Fruit fly (Drosophila melanogaster) whole organism, prepupa: ENCODE measurements around the gene PIG-H.

Experiments used
- Blimp-1 ChIP-seq: fragments of 200-800 bp; sonication (Bioruptor generic); optimal IDR thresholded peaks from 3 replicates; lab custom pipeline; 2017; ENCODE audit warnings: missing biosample characterization, missing genetic modification characterization, mild to moderate bottlenecking, moderate library complexity, missing genetic modification reagents
- CG10669 ChIP-seq: fragments of 200-800 bp; sonication (Bioruptor generic); optimal IDR thresholded peaks from 3 replicates; lab custom pipeline; 2018; ENCODE audit warnings: missing biosample characterization, mild to moderate bottlenecking, missing genetic modification characterization, moderate library complexity
- CG11762 ChIP-seq: fragments of 200-800 bp; sonication (Bioruptor generic); optimal IDR thresholded peaks from 3 replicates; lab custom pipeline; 2016; ENCODE audit warnings: missing biosample characterization, missing genetic modification characterization; ENCODE audit not compliant: insufficient read depth
- CG11902 ChIP-seq: fragments of 200-800 bp; sonication (Bioruptor generic); optimal IDR thresholded peaks from 3 replicates; lab custom pipeline; 2016; ENCODE audit warnings: missing biosample characterization, missing genetic modification characterization
- CG15336 ChIP-seq: fragments of 200-800 bp; sonication (Bioruptor generic); IDR thresholded peaks from 2 replicates; pipeline ENCODE4 v1.3.6; 2022; ENCODE audit warnings: missing biosample characterization, missing genetic modification characterization
- CG1621 ChIP-seq: fragments of 200-800 bp; sonication (Bioruptor generic); optimal IDR thresholded peaks from 3 replicates; lab custom pipeline; 2018; ENCODE audit warnings: missing biosample characterization, mild to moderate bottlenecking, missing genetic modification characterization
- CG3032 ChIP-seq: fragments of 200-800 bp; optimal IDR thresholded peaks from 2 replicates; lab custom pipeline; 2019; ENCODE audit warnings: missing biosample characterization, mild to moderate bottlenecking, missing genetic modification characterization, moderate library complexity
- CG31627 ChIP-seq: fragments of 200-800 bp; sonication (Bioruptor generic); optimal IDR thresholded peaks from 3 replicates; lab custom pipeline; 2016; ENCODE audit warnings: missing biosample characterization, missing genetic modification characterization
- CG32006 ChIP-seq: fragments of 200-800 bp; sonication (Bioruptor generic); optimal IDR thresholded peaks from 3 replicates; lab custom pipeline; 2017; ENCODE audit warnings: missing biosample characterization, mild to moderate bottlenecking, missing genetic modification characterization
- CG34406 ChIP-seq: fragments of 200-800 bp; sonication (Bioruptor generic); optimal IDR thresholded peaks from 3 replicates; lab custom pipeline; 2016; ENCODE audit warnings: missing biosample characterization, missing genetic modification characterization
- CG3919 ChIP-seq: fragments of 200-800 bp; sonication (Bioruptor generic); optimal IDR thresholded peaks from 3 replicates; lab custom pipeline; 2016; ENCODE audit warnings: missing biosample characterization, missing genetic modification characterization
- CG6163 ChIP-seq: fragments of 200-800 bp; sonication (Bioruptor generic); IDR thresholded peaks from 3 replicates; pipeline ENCODE4 v1.3.6; 2022; ENCODE audit warnings: missing biosample characterization, missing genetic modification characterization
- CG6276 ChIP-seq: fragments of 200-800 bp; sonication (Bioruptor generic); optimal IDR thresholded peaks from 2 replicates; lab custom pipeline; 2017; ENCODE audit warnings: missing biosample characterization, mild to moderate bottlenecking, missing genetic modification characterization
- CG6792 ChIP-seq: fragments of 200-800 bp; sonication (Bioruptor generic); optimal IDR thresholded peaks from 3 replicates; lab custom pipeline; 2016; ENCODE audit warnings: missing biosample characterization, missing genetic modification characterization
- CG6854 ChIP-seq: fragments of 200-800 bp; sonication (Bioruptor generic); optimal IDR thresholded peaks from 2 replicates; lab custom pipeline; 2017; ENCODE audit warnings: missing biosample characterization, mild to moderate bottlenecking, missing genetic modification characterization
- CG7368 ChIP-seq: fragments of 200-800 bp; sonication (Bioruptor generic); optimal IDR thresholded peaks from 3 replicates; lab custom pipeline; 2016; ENCODE audit warnings: missing biosample characterization, missing genetic modification characterization
- CG8119 ChIP-seq: fragments of 200-800 bp; sonication (Bioruptor generic); IDR thresholded peaks from 3 replicates; pipeline ENCODE4 v1.3.6; 2022; ENCODE audit warnings: missing biosample characterization, missing genetic modification characterization
- CG8319 ChIP-seq: fragments of 200-800 bp; sonication (Bioruptor generic); optimal IDR thresholded peaks from 3 replicates; lab custom pipeline; 2016; ENCODE audit warnings: missing biosample characterization, missing genetic modification characterization
- CG8632 ChIP-seq: fragments of 200-800 bp; sonication (Bioruptor generic); optimal IDR thresholded peaks from 3 replicates; lab custom pipeline; 2016; ENCODE audit warnings: missing biosample characterization, missing genetic modification characterization
- CG9139 ChIP-seq: fragments of 200-800 bp; sonication (Bioruptor generic); optimal IDR thresholded peaks from 3 replicates; lab custom pipeline; 2017; ENCODE audit warnings: missing biosample characterization, mild to moderate bottlenecking, missing genetic modification characterization
- Eip75B ChIP-seq: fragments of 200-800 bp; sonication (Bioruptor generic); optimal IDR thresholded peaks from 3 replicates; lab custom pipeline; 2016; ENCODE audit warnings: missing biosample characterization, missing genetic modification characterization
- Eip93F ChIP-seq: fragments of 200-800 bp; sonication (Bioruptor generic); optimal IDR thresholded peaks from 2 replicates; lab custom pipeline; 2016; ENCODE audit warnings: missing biosample characterization, mild to moderate bottlenecking, missing genetic modification characterization
- Ets21C ChIP-seq: fragments of 200-800 bp; sonication (Bioruptor generic); optimal IDR thresholded peaks from 3 replicates; lab custom pipeline; 2016; ENCODE audit warnings: missing biosample characterization, missing genetic modification characterization
- Ets96B ChIP-seq: fragments of 200-800 bp; optimal IDR thresholded peaks from 2 replicates; lab custom pipeline; 2019; ENCODE audit warnings: missing biosample characterization, mild to moderate bottlenecking, missing genetic modification characterization, moderate library complexity
- Gug ChIP-seq: fragments of 200-800 bp; sonication (Bioruptor generic); IDR thresholded peaks from 2 replicates; pipeline ENCODE4 v1.3.6; 2022; ENCODE audit warnings: missing biosample characterization, missing genetic modification characterization
- Hr39 ChIP-seq: fragments of 200-800 bp; sonication (Bioruptor generic); optimal IDR thresholded peaks from 2 replicates; lab custom pipeline; 2016; ENCODE audit warnings: missing biosample characterization, missing genetic modification characterization
- Hr4 ChIP-seq: fragments of 200-800 bp; sonication (Bioruptor generic); optimal IDR thresholded peaks from 3 replicates; lab custom pipeline; 2016; ENCODE audit warnings: missing biosample characterization, missing genetic modification characterization
- Lpt ChIP-seq: fragments of 200-800 bp; sonication (Bioruptor generic); optimal IDR thresholded peaks from 3 replicates; lab custom pipeline; 2016; ENCODE audit warnings: missing biosample characterization, missing genetic modification characterization
- Met ChIP-seq: fragments of 200-800 bp; sonication (Bioruptor generic); optimal IDR thresholded peaks from 3 replicates; lab custom pipeline; 2016; ENCODE audit warnings: missing biosample characterization, missing genetic modification characterization
- OdsH ChIP-seq: fragments of 200-800 bp; sonication (Bioruptor generic); optimal IDR thresholded peaks from 3 replicates; lab custom pipeline; 2016; ENCODE audit warnings: missing biosample characterization, missing genetic modification characterization
- Smox ChIP-seq: fragments of 200-800 bp; sonication (Bioruptor generic); optimal IDR thresholded peaks from 3 replicates; lab custom pipeline; 2016; ENCODE audit warnings: missing biosample characterization, missing genetic modification characterization
- Sox102F ChIP-seq: fragments of 200-800 bp; sonication (Bioruptor generic); optimal IDR thresholded peaks from 2 replicates; lab custom pipeline; 2016; ENCODE audit warnings: missing biosample characterization, mild to moderate bottlenecking, missing genetic modification characterization
- Sox14 ChIP-seq: fragments of 200-800 bp; sonication (Bioruptor generic); optimal IDR thresholded peaks from 3 replicates; lab custom pipeline; 2016; ENCODE audit warnings: missing biosample characterization, missing genetic modification characterization
- Sox15 ChIP-seq: fragments of 200-800 bp; sonication (Bioruptor generic); optimal IDR thresholded peaks from 3 replicates; lab custom pipeline; 2016; ENCODE audit warnings: missing biosample characterization, missing genetic modification characterization
- acj6 ChIP-seq: fragments of 200-800 bp; sonication (Bioruptor generic); optimal IDR thresholded peaks from 3 replicates; lab custom pipeline; 2016; ENCODE audit warnings: missing biosample characterization, missing genetic modification characterization
- dac ChIP-seq: fragments of 200-800 bp; sonication (Bioruptor generic); optimal IDR thresholded peaks from 2 replicates; lab custom pipeline; 2017; ENCODE audit warnings: missing biosample characterization, mild to moderate bottlenecking, missing genetic modification characterization
- dsx ChIP-seq: fragments of 200-800 bp; optimal IDR thresholded peaks from 3 replicates; lab custom pipeline; 2019; ENCODE audit warnings: missing biosample characterization, mild to moderate bottlenecking, missing genetic modification characterization, moderate library complexity; ENCODE audit not compliant: poor library complexity, severe bottlenecking
- eg ChIP-seq: fragments of 200-800 bp; sonication (Bioruptor generic); IDR thresholded peaks from 3 replicates; pipeline ENCODE4 v1.3.6; 2022; ENCODE audit warnings: missing biosample characterization, missing genetic modification characterization
- esn ChIP-seq: fragments of 200-800 bp; sonication (Bioruptor generic); optimal IDR thresholded peaks from 2 replicates; lab custom pipeline; 2016; ENCODE audit warnings: missing biosample characterization, mild to moderate bottlenecking, missing genetic modification characterization, moderate library complexity
- fd85E ChIP-seq: fragments of 200-800 bp; sonication (Bioruptor generic); optimal IDR thresholded peaks from 3 replicates; lab custom pipeline; 2016; ENCODE audit warnings: missing biosample characterization, missing genetic modification characterization
- lz ChIP-seq: fragments of 200-800 bp; sonication (Bioruptor generic); optimal IDR thresholded peaks from 3 replicates; lab custom pipeline; 2016; ENCODE audit warnings: missing biosample characterization, missing genetic modification characterization
- net ChIP-seq: fragments of 200-800 bp; sonication (Bioruptor generic); optimal IDR thresholded peaks from 3 replicates; lab custom pipeline; 2016; ENCODE audit warnings: missing biosample characterization, missing genetic modification characterization
- pdm3 ChIP-seq: fragments of 200-800 bp; sonication (Bioruptor generic); optimal IDR thresholded peaks from 3 replicates; lab custom pipeline; 2016; ENCODE audit warnings: missing biosample characterization, missing genetic modification characterization
- salr ChIP-seq, 2 experiments: fragments of 200-800 bp; sonication (Bioruptor generic); optimal IDR thresholded peaks; 3 replicates each; lab custom pipeline; 2016 to 2018; ENCODE audit warnings: missing biosample characterization in 2 of 2, missing genetic modification characterization in 2 of 2, mild to moderate bottlenecking in 1 of 2
- ss ChIP-seq, 2 experiments: fragments of 200-800 bp; sonication (Bioruptor generic); optimal IDR thresholded peaks; 2 replicates in 1 of 2; 3 replicates in 1 of 2; lab custom pipeline; 2017 to 2018; ENCODE audit warnings: mild to moderate bottlenecking in 2 of 2, missing biosample characterization in 2 of 2, missing genetic modification characterization in 2 of 2, moderate library complexity in 1 of 2
- svp ChIP-seq: fragments of 200-800 bp; sonication (Bioruptor generic); peaks from one replicate; lab custom pipeline; 2016; ENCODE audit warnings: missing biosample characterization, missing genetic modification characterization
- topi ChIP-seq: fragments of 200-800 bp; sonication (Bioruptor generic); optimal IDR thresholded peaks from 3 replicates; lab custom pipeline; 2016; ENCODE audit warnings: missing biosample characterization, missing genetic modification characterization
- vri ChIP-seq: fragments of 200-800 bp; sonication (Bioruptor generic); optimal IDR thresholded peaks from 3 replicates; lab custom pipeline; 2016; ENCODE audit warnings: missing biosample characterization, mild to moderate bottlenecking, missing genetic modification characterization

Gene PIG-H

dm6 chr3R:7961348-7961747 is 38.3 kb upstream of the PIG-H start:
- TF ChIP-seq dsx (GFP tag; lab: Kevin White, UChicago) (peak; percentile 84), CG9139 (GFP tag; lab: Kevin White, UChicago) (no peak)

- peak; percentile 72 for TF ChIP-seq net
- TF ChIP-seq Sox15, result peak; percentile 67
- peak; percentile 44; the same call in 1 of the 2 replicates for TF ChIP-seq CG15336 (GFP tag; lab: Robert Waterston, UW)
- TF ChIP-seq esn (GFP tag; lab: Kevin White, UChicago), result peak; percentile 77
- TF ChIP-seq OdsH (GFP tag; lab: Kevin White, UChicago), result peak; percentile 81
- TF ChIP-seq CG6854 (GFP tag; lab: Kevin White, UChicago), result no peak
- TF ChIP-seq Blimp-1, result peak; percentile 54
- peak; percentile 28 for TF ChIP-seq Sox102F (GFP tag; lab: Kevin White, UChicago)
- peak; percentile 54 for TF ChIP-seq lz (GFP tag; lab: Kevin White, UChicago)
- peak; percentile 70 for TF ChIP-seq acj6
- TF ChIP-seq Hr39 (GFP tag; lab: Kevin White, UChicago), result peak; percentile 51
- peak; percentile 53 for TF ChIP-seq CG6792
- TF ChIP-seq CG34406, result peak; percentile 66
- TF ChIP-seq svp (GFP tag; lab: Kevin White, UChicago), result peak; percentile 79
- TF ChIP-seq CG7368 (GFP tag; lab: Kevin White, UChicago), result peak; percentile 30
- TF ChIP-seq topi (GFP tag; lab: Kevin White, UChicago), result peak; percentile 57
- TF ChIP-seq pdm3, result peak; percentile 65
- TF ChIP-seq CG1621 (tag; lab: Kevin White, UChicago), result no peak
- peak; percentile 52 for TF ChIP-seq Smox
- TF ChIP-seq eg (GFP tag; lab: Robert Waterston, UW), result peak; percentile 56
- peak; percentile 38 for TF ChIP-seq CG11902
- peak; percentile 61 for TF ChIP-seq Met
- TF ChIP-seq Eip75B, result peak; percentile 55
- peak; percentile 46 for TF ChIP-seq CG8632 (GFP tag; lab: Kevin White, UChicago)
- TF ChIP-seq CG9139 (GFP tag; lab: Kevin White, UChicago), result peak; percentile 40
- peak; percentile 56 for TF ChIP-seq Ets21C (GFP tag; lab: Kevin White, UChicago)
- no peak for TF ChIP-seq Eip93F
- TF ChIP-seq CG10669 (GFP tag; lab: Kevin White, UChicago), result peak; percentile 46
- peak; percentile 81 for TF ChIP-seq dsx (GFP tag; lab: Kevin White, UChicago)
- TF ChIP-seq vri (GFP tag; lab: Kevin White, UChicago), result no peak
- TF ChIP-seq CG8319 (GFP tag; lab: Kevin White, UChicago), result peak; percentile 29
- TF ChIP-seq CG31627, result peak; percentile 66
- peak; percentile 41 for TF ChIP-seq Lpt (GFP tag; lab: Kevin White, UChicago)
- peak; percentile 83 for TF ChIP-seq CG6276 (GFP tag; lab: Kevin White, UChicago)
- peak; percentile 71 for TF ChIP-seq Ets96B (tag; lab: Kevin White, UChicago)
- peak; percentile 64 for TF ChIP-seq CG3032
- TF ChIP-seq Gug (GFP tag; lab: Robert Waterston, UW), result no peak
- TF ChIP-seq ss (GFP tag; optimal IDR thresholded peaks at IDR 0.05; lab: Kevin White, UChicago), result peak; percentile 21 to 68
- peak; percentile 16 for TF ChIP-seq fd85E (GFP tag; lab: Kevin White, UChicago)
- TF ChIP-seq Hr4 (GFP tag; lab: Kevin White, UChicago), result peak; percentile 64
- peak; percentile 60 for TF ChIP-seq CG6163 (GFP tag; lab: Robert Waterston, UW)
- peak in 1 of 2 experiments; percentile 90 for TF ChIP-seq salr (GFP tag; optimal IDR thresholded peaks at IDR 0.05; lab: Kevin White, UChicago)
- peak; percentile 61 for TF ChIP-seq CG3919 (GFP tag; lab: Kevin White, UChicago)
- peak; percentile 48; the same call in 2 of the 3 replicates for TF ChIP-seq CG8119 (GFP tag; lab: Robert Waterston, UW)
- TF ChIP-seq CG11762 (GFP tag; lab: Kevin White, UChicago), result peak; percentile 53
- peak; percentile 61 for TF ChIP-seq dac
- peak; percentile 47 for TF ChIP-seq Sox14
- TF ChIP-seq CG32006 (GFP tag; lab: Kevin White, UChicago), result peak; percentile 92
Observed at dm6 chr3R:7962778-7963494, 36.7 kb upstream of the PIG-H start.
